Fruit fly (Drosophila melanogaster) whole organism, embryonic: ENCODE measurements around the gene Rbp1-like.

ENCODE experiments used
- Ada2b ChIP-seq: fragments of 200-800 bp; sonication (Bioruptor generic); IDR thresholded peaks from 2 replicates; pipeline ENCODE4 v1.3.6; 2022; ENCODE audit warnings: missing biosample characterization, missing genetic modification characterization
- CG11093 ChIP-seq: fragments of 200-800 bp; sonication (Bioruptor generic); IDR thresholded peaks from 3 replicates; pipeline ENCODE4 v1.3.6; 2022; ENCODE audit warnings: missing biosample characterization, missing genetic modification characterization
- CG12391 ChIP-seq: fragments of 200-800 bp; sonication (Bioruptor generic); optimal IDR thresholded peaks from 3 replicates; lab custom pipeline; 2018; ENCODE audit warnings: missing biosample characterization, mild to moderate bottlenecking, missing genetic modification characterization, moderate library complexity
- CG14441 ChIP-seq: fragments of 200-800 bp; sonication (Bioruptor generic); IDR thresholded peaks from 2 replicates; pipeline ENCODE4 v1.3.6; 2022; ENCODE audit warnings: missing biosample characterization, missing genetic modification characterization
- CG14965 ChIP-seq: fragments of 200-800 bp; sonication (Bioruptor generic); optimal IDR thresholded peaks from 2 replicates; lab custom pipeline; 2016; ENCODE audit warnings: missing biosample characterization, missing genetic modification characterization, borderline replicate concordance
- CG17385 ChIP-seq: fragments of 200-800 bp; sonication (Bioruptor generic); optimal IDR thresholded peaks from 3 replicates; lab custom pipeline; 2018; ENCODE audit warnings: missing biosample characterization, mild to moderate bottlenecking, missing genetic modification characterization
- CG17912 ChIP-seq: fragments of 200-800 bp; sonication (Bioruptor generic); optimal IDR thresholded peaks from 2 replicates; lab custom pipeline; 2018; ENCODE audit warnings: missing biosample characterization, mild to moderate bottlenecking, missing genetic modification characterization
- CG1792 ChIP-seq: fragments of 200-800 bp; sonication (Bioruptor generic); optimal IDR thresholded peaks from 2 replicates; lab custom pipeline; 2016; ENCODE audit warnings: missing biosample characterization, missing genetic modification characterization
- CG1832 ChIP-seq: fragments of 200-800 bp; sonication (Bioruptor generic); optimal IDR thresholded peaks from 2 replicates; lab custom pipeline; 2017; ENCODE audit warnings: missing biosample characterization, mild to moderate bottlenecking, missing genetic modification characterization, inconsistent platforms
- CG2199 ChIP-seq: fragments of 200-800 bp; sonication (Bioruptor generic); IDR thresholded peaks from 3 replicates; pipeline ENCODE4 v1.3.6; 2022; ENCODE audit warnings: missing biosample characterization, missing genetic modification characterization
- CG2889 ChIP-seq: fragments of 200-800 bp; sonication (Bioruptor generic); IDR thresholded peaks from 3 replicates; pipeline ENCODE4 v1.3.6; 2022; ENCODE audit warnings: missing biosample characterization, missing genetic modification characterization
- CG30403 ChIP-seq: fragments of 200-800 bp; sonication (Bioruptor generic); optimal IDR thresholded peaks from 3 replicates; lab custom pipeline; 2016; ENCODE audit warnings: missing biosample characterization, missing genetic modification characterization
- CG42726 ChIP-seq: fragments of 200-800 bp; sonication (Bioruptor generic); IDR thresholded peaks from 2 replicates; pipeline ENCODE4 v1.3.6; 2022; ENCODE audit warnings: missing biosample characterization, missing genetic modification characterization; ENCODE audit not compliant: partially characterized antibody
- CG5245 ChIP-seq: fragments of 200-800 bp; sonication (Bioruptor generic); optimal IDR thresholded peaks from 3 replicates; lab custom pipeline; 2016; ENCODE audit warnings: missing biosample characterization, missing genetic modification characterization
- CG6689 ChIP-seq: fragments of 200-800 bp; sonication (Bioruptor generic); IDR thresholded peaks from 2 replicates; pipeline ENCODE4 v1.3.6; 2022; ENCODE audit warnings: missing biosample characterization, missing genetic modification characterization
- CG8359 ChIP-seq: fragments of 200-800 bp; sonication (Bioruptor generic); optimal IDR thresholded peaks from 2 replicates; lab custom pipeline; 2017; ENCODE audit warnings: missing biosample characterization, mild to moderate bottlenecking, missing genetic modification characterization, borderline replicate concordance
- CG9215 ChIP-seq: fragments of 200-800 bp; sonication (Bioruptor generic); IDR thresholded peaks from 2 replicates; pipeline ENCODE4 v1.3.6; 2022; ENCODE audit warnings: missing biosample characterization, missing genetic modification characterization
- Chrac-16 ChIP-seq: fragments of 200-800 bp; sonication (Bioruptor generic); optimal IDR thresholded peaks from 3 replicates; lab custom pipeline; 2016; ENCODE audit warnings: missing biosample characterization, missing genetic modification characterization
- Dip3 ChIP-seq: fragments of 200-800 bp; sonication (Bioruptor generic); optimal IDR thresholded peaks from 3 replicates; lab custom pipeline; 2016; ENCODE audit warnings: missing biosample characterization, missing genetic modification characterization
- E2f1 ChIP-seq: fragments of 200-800 bp; sonication (Bioruptor generic); IDR thresholded peaks from 2 replicates; pipeline ENCODE4 v1.3.6; 2022; ENCODE audit warnings: missing biosample characterization, missing genetic modification characterization
- E2f2 ChIP-seq: fragments of 200-800 bp; sonication (Bioruptor generic); IDR thresholded peaks from 2 replicates; pipeline ENCODE4 v1.3.6; 2022; ENCODE audit warnings: missing biosample characterization, missing genetic modification characterization
- Ets97D ChIP-seq: fragments of 200-800 bp; sonication (Bioruptor generic); optimal IDR thresholded peaks from 3 replicates; lab custom pipeline; 2016; ENCODE audit warnings: missing biosample characterization, missing genetic modification characterization
- Gug ChIP-seq: fragments of 200-800 bp; sonication (Bioruptor generic); IDR thresholded peaks from 4 replicates; pipeline ENCODE4 v1.3.6; 2022; ENCODE audit warnings: missing biosample characterization, missing genetic modification characterization
- H2.0 ChIP-seq: fragments of 200-800 bp; sonication (Bioruptor generic); IDR thresholded peaks from 2 replicates; pipeline ENCODE4 v1.3.6; 2022; ENCODE audit warnings: missing biosample characterization, missing genetic modification characterization
- Lhr ChIP-seq: fragments of 200-800 bp; sonication (Bioruptor generic); optimal IDR thresholded peaks from 3 replicates; lab custom pipeline; 2017; ENCODE audit warnings: mild to moderate bottlenecking, missing biosample characterization, missing genetic modification reagents, missing genetic modification characterization
- Nf-YA ChIP-seq: fragments of 200-800 bp; sonication (Bioruptor generic); IDR thresholded peaks from 2 replicates; pipeline ENCODE4 v1.3.6; 2022; ENCODE audit warnings: missing biosample characterization, missing genetic modification characterization
- PHDP ChIP-seq: fragments of 200-800 bp; sonication (Bioruptor generic); optimal IDR thresholded peaks from 3 replicates; lab custom pipeline; 2018; ENCODE audit warnings: missing biosample characterization, mild to moderate bottlenecking, missing genetic modification characterization, moderate library complexity
- Poxn ChIP-seq: fragments of 200-800 bp; sonication (Bioruptor generic); IDR thresholded peaks from 2 replicates; pipeline ENCODE4 v1.3.6; 2022; ENCODE audit warnings: missing biosample characterization, missing genetic modification characterization
- Rx ChIP-seq: fragments of 200-800 bp; sonication (Bioruptor generic); IDR thresholded peaks from 2 replicates; pipeline ENCODE4 v1.3.6; 2022; ENCODE audit warnings: missing biosample characterization, missing genetic modification characterization
- Side ChIP-seq: fragments of 200-800 bp; sonication (Bioruptor generic); optimal IDR thresholded peaks from 2 replicates; lab custom pipeline; 2016; ENCODE audit warnings: missing biosample characterization, missing genetic modification characterization
- TFAM ChIP-seq: fragments of 200-800 bp; sonication (Bioruptor generic); optimal IDR thresholded peaks from 2 replicates; lab custom pipeline; 2017; ENCODE audit warnings: missing biosample characterization, missing genetic modification characterization, inconsistent platforms
- Xrp1 ChIP-seq: fragments of 200-800 bp; sonication (Bioruptor generic); IDR thresholded peaks from 2 replicates; pipeline ENCODE4 v1.3.6; 2022; ENCODE audit warnings: missing biosample characterization, missing genetic modification characterization
- YL-1 ChIP-seq: fragments of 200-800 bp; sonication (Bioruptor generic); optimal IDR thresholded peaks from 3 replicates; lab custom pipeline; 2017; ENCODE audit warnings: missing biosample characterization, mild to moderate bottlenecking, missing genetic modification characterization
- al ChIP-seq: fragments of 200-800 bp; sonication (Bioruptor generic); IDR thresholded peaks from 2 replicates; pipeline ENCODE4 v1.3.6; 2022; ENCODE audit warnings: missing biosample characterization, missing genetic modification characterization
- ase ChIP-seq: fragments of 200-800 bp; sonication (Bioruptor generic); IDR thresholded peaks from 3 replicates; pipeline ENCODE4 v1.3.6; 2022; ENCODE audit warnings: missing biosample characterization, missing genetic modification characterization
- bab2 ChIP-seq: fragments of 200-800 bp; sonication (Bioruptor generic); optimal IDR thresholded peaks from 2 replicates; lab custom pipeline; 2016; ENCODE audit warnings: missing biosample characterization, missing genetic modification characterization
- br ChIP-seq: fragments of >200 bp; optimal IDR thresholded peaks from 2 replicates; lab custom pipeline; 2017
- chif ChIP-seq, 2 experiments: fragments of 200-800 bp; sonication (Bioruptor generic); optimal IDR thresholded peaks; 3 replicates each; lab custom pipeline; 2016; ENCODE audit warnings: missing biosample characterization in 2 of 2, missing genetic modification characterization in 2 of 2
- ci ChIP-seq: fragments of 200-800 bp; sonication (Bioruptor generic); IDR thresholded peaks from 3 replicates; pipeline ENCODE4 v1.3.6; 2022; ENCODE audit warnings: missing biosample characterization, missing genetic modification characterization
- crp ChIP-seq, 2 experiments: fragments of 200-800 bp; sonication (Bioruptor generic); optimal IDR thresholded peaks; 2 replicates in 1 of 2; 3 replicates in 1 of 2; lab custom pipeline; 2017; ENCODE audit warnings: missing biosample characterization in 2 of 2, missing genetic modification characterization in 2 of 2, mild to moderate bottlenecking in 1 of 2, moderate library complexity in 1 of 2
- da ChIP-seq: fragments of 200-800 bp; sonication (Bioruptor generic); optimal IDR thresholded peaks from 2 replicates; lab custom pipeline; 2016; ENCODE audit warnings: missing biosample characterization, missing genetic modification characterization
- fd102C ChIP-seq: fragments of 200-800 bp; sonication (Bioruptor generic); optimal IDR thresholded peaks from 2 replicates; lab custom pipeline; 2018; ENCODE audit warnings: missing biosample characterization, mild to moderate bottlenecking, missing genetic modification characterization, moderate library complexity
- gce ChIP-seq: fragments of 200-800 bp; sonication (Bioruptor generic); IDR thresholded peaks from 3 replicates; pipeline ENCODE4 v1.3.6; 2022; ENCODE audit warnings: missing biosample characterization, missing genetic modification characterization
- luna ChIP-seq: fragments of 200-800 bp; sonication (Bioruptor generic); optimal IDR thresholded peaks from 2 replicates; lab custom pipeline; 2016; ENCODE audit warnings: missing biosample characterization, missing genetic modification characterization
- mirr ChIP-seq: fragments of 200-800 bp; sonication (Bioruptor generic); optimal IDR thresholded peaks from 3 replicates; lab custom pipeline; 2018; ENCODE audit warnings: missing biosample characterization, mild to moderate bottlenecking, missing genetic modification characterization
- nerfin-1 ChIP-seq: fragments of 200-800 bp; sonication (Bioruptor generic); optimal IDR thresholded peaks from 3 replicates; lab custom pipeline; 2019; ENCODE audit warnings: missing biosample characterization, mild to moderate bottlenecking, missing genetic modification characterization, moderate library complexity
- nerfin-2 ChIP-seq: fragments of 200-800 bp; sonication (Bioruptor generic); IDR thresholded peaks from 2 replicates; pipeline ENCODE4 v1.3.6; 2022; ENCODE audit warnings: missing biosample characterization, missing genetic modification characterization; ENCODE audit not compliant: partially characterized antibody
- nmo ChIP-seq: fragments of 200-800 bp; sonication (Bioruptor generic); optimal IDR thresholded peaks from 2 replicates; lab custom pipeline; 2018; ENCODE audit warnings: missing biosample characterization, mild to moderate bottlenecking, missing genetic modification characterization, moderate library complexity
- odd ChIP-seq: fragments of 200-800 bp; sonication (Bioruptor generic); optimal IDR thresholded peaks from 2 replicates; lab custom pipeline; 2017; ENCODE audit warnings: missing biosample characterization, mild to moderate bottlenecking, missing genetic modification characterization
- pita ChIP-seq: fragments of 200-800 bp; sonication (Bioruptor generic); optimal IDR thresholded peaks from 2 replicates; lab custom pipeline; 2017; ENCODE audit warnings: missing biosample characterization, mild to moderate bottlenecking, missing genetic modification characterization
- ro ChIP-seq: fragments of 200-800 bp; sonication (Bioruptor generic); IDR thresholded peaks from 2 replicates; pipeline ENCODE4 v1.3.6; 2022; ENCODE audit warnings: missing biosample characterization, missing genetic modification characterization
- tup ChIP-seq: fragments of 200-800 bp; sonication (Bioruptor generic); optimal IDR thresholded peaks from 2 replicates; lab custom pipeline; 2016; ENCODE audit warnings: missing biosample characterization, mild to moderate bottlenecking, missing genetic modification characterization, moderate library complexity
- wek ChIP-seq: fragments of 200-800 bp; sonication (Bioruptor generic); optimal IDR thresholded peaks from 3 replicates; lab custom pipeline; 2018; ENCODE audit warnings: missing biosample characterization, mild to moderate bottlenecking, missing genetic modification characterization, moderate library complexity

Rbp1-like gene

dm6 chrX:13434065-13434464 is 49.4 kb upstream of the Rbp1-like start:
- no peak for TF ChIP-seq CG2199 (GFP tag; lab: Robert Waterston, UW)
- no peak for TF ChIP-seq br (lab: Kevin White, UChicago)
- no peak for TF ChIP-seq mirr (GFP tag; lab: Kevin White, UChicago)
- no peak for TF ChIP-seq wek (GFP tag; lab: Kevin White, UChicago)
- no peak for TF ChIP-seq CG6689 (GFP tag; lab: Robert Waterston, UW)
- TF ChIP-seq E2f2 (GFP tag; lab: Robert Waterston, UW) = no peak
- no peak for TF ChIP-seq ro
- no peak for TF ChIP-seq CG1832
- no peak for TF ChIP-seq fd102C (GFP tag; lab: Kevin White, UChicago)
- no peak for TF ChIP-seq CG12391 (tag; lab: Kevin White, UChicago)
- no peak for TF ChIP-seq Lhr (GFP tag; lab: Kevin White, UChicago)
- no peak for TF ChIP-seq CG11093
- no peak for TF ChIP-seq ase (GFP tag; lab: Robert Waterston, UW)
- 0 out of 2 replicates have a peak, but pooled peaks have one; percentile 27 for TF ChIP-seq E2f1 (GFP tag; lab: Robert Waterston, UW)
- no peak for TF ChIP-seq Dip3 (GFP tag; lab: Kevin White, UChicago)
- TF ChIP-seq YL-1 = no peak
- TF ChIP-seq chif (GFP tag; optimal IDR thresholded peaks at IDR 0.05; lab: Kevin White, UChicago) = no peak
- no peak for TF ChIP-seq Chrac-16
- TF ChIP-seq nmo = no peak
- TF ChIP-seq Side (GFP tag; lab: Kevin White, UChicago) = no peak
- no peak for TF ChIP-seq crp (GFP tag; optimal IDR thresholded peaks at IDR 0.05; lab: Kevin White, UChicago)
- no peak for TF ChIP-seq da (GFP tag; lab: Kevin White, UChicago)
- no peak for TF ChIP-seq CG14441 (GFP tag; lab: Robert Waterston, UW)
- TF ChIP-seq CG1792 = no peak
- 0 out of 4 replicates have a peak, but pooled peaks have one; percentile 29 for TF ChIP-seq Gug (GFP tag; lab: Robert Waterston, UW)
- TF ChIP-seq CG9215 (GFP tag; lab: Robert Waterston, UW) = no peak; the same call in 1 of the 2 replicates
- TF ChIP-seq Ets97D (GFP tag; lab: Kevin White, UChicago) = no peak
- TF ChIP-seq PHDP = no peak
- TF ChIP-seq tup = no peak
- no peak for TF ChIP-seq CG17912 (GFP tag; lab: Kevin White, UChicago)
- TF ChIP-seq Xrp1 = no peak
- TF ChIP-seq CG14965 (GFP tag; lab: Kevin White, UChicago) = no peak
- TF ChIP-seq nerfin-1 = no peak
- no peak for TF ChIP-seq CG42726 (GFP tag; lab: Robert Waterston, UW)
- TF ChIP-seq luna = no peak
- no peak for TF ChIP-seq bab2 (GFP tag; lab: Kevin White, UChicago)
- TF ChIP-seq al = no peak
- TF ChIP-seq CG17385 (GFP tag; lab: Kevin White, UChicago) = no peak
- TF ChIP-seq CG5245 (GFP tag; lab: Kevin White, UChicago) = no peak
- TF ChIP-seq Nf-YA (GFP tag; lab: Robert Waterston, UW) = no peak
- TF ChIP-seq CG2889 (GFP tag; lab: Robert Waterston, UW) = no peak
- TF ChIP-seq odd (GFP tag; lab: Kevin White, UChicago) = no peak
- no peak for TF ChIP-seq H2.0 (GFP tag; lab: Robert Waterston, UW)
- TF ChIP-seq nerfin-2 = no peak
- no peak for TF ChIP-seq pita (GFP tag; lab: Kevin White, UChicago)
- peak; percentile 14 for TF ChIP-seq CG30403
- no peak for TF ChIP-seq Poxn
- no peak for TF ChIP-seq Ada2b (GFP tag; lab: Robert Waterston, UW)
- 0 out of 3 replicates have a peak, but pooled peaks have one; percentile 13 for TF ChIP-seq ci (GFP tag; lab: Robert Waterston, UW)
- no peak for TF ChIP-seq Rx
- no peak for TF ChIP-seq TFAM (GFP tag; lab: Kevin White, UChicago)
- no peak for TF ChIP-seq gce (GFP tag; lab: Robert Waterston, UW)
- no peak for TF ChIP-seq CG8359
